Worm (Caenorhabditis elegans): ENCODE results near the gene lin-37.

The lin-37 gene

ce11 chrIII:7063061-7063460 is 9.3 kb downstream of the lin-37 start:
- TF ChIP-seq mep-1 (tag; optimal IDR thresholded peaks at IDR 0.05) (no peak), pha-4 (tag; optimal IDR thresholded peaks at IDR 0.05) (no peak), mls-2 (tag; optimal IDR thresholded peaks at IDR 0.05) (no peak), drap-1 (GFP tag; optimal IDR thresholded peaks at IDR 0.05) (no peak), tbx-8 (GFP tag; optimal IDR thresholded peaks at IDR 0.05) (no peak), sem-2 (GFP tag; optimal IDR thresholded peaks at IDR 0.05) (no peak), unc-62 (GFP tag; optimal IDR thresholded peaks at IDR 0.05) (no peak), bed-3 (GFP tag; optimal IDR thresholded peaks at IDR 0.05) (no peak), ceh-43 (GFP tag; optimal IDR thresholded peaks at IDR 0.05) (no peak), ham-2 (GFP tag; optimal IDR thresholded peaks at IDR 0.05) (no peak), ces-1 (GFP tag; optimal IDR thresholded peaks at IDR 0.05) (no peak), elt-1 (tag; optimal IDR thresholded peaks at IDR 0.05; ENCODE audit: borderline replicate concordance, insufficient read depth) (no peak), lin-13 (tag; optimal IDR thresholded peaks at IDR 0.05) (no peak), flh-1 (GFP tag; optimal IDR thresholded peaks at IDR 0.05) (no peak), hlh-1 (tag; optimal IDR thresholded peaks at IDR 0.05) (no peak), elt-3 (tag; optimal IDR thresholded peaks at IDR 0.05) (no peak), blmp-1 (tag; optimal IDR thresholded peaks at IDR 0.05) (no peak), sptf-1 (tag; optimal IDR thresholded peaks at IDR 0.05) (no peak)

DNA sequence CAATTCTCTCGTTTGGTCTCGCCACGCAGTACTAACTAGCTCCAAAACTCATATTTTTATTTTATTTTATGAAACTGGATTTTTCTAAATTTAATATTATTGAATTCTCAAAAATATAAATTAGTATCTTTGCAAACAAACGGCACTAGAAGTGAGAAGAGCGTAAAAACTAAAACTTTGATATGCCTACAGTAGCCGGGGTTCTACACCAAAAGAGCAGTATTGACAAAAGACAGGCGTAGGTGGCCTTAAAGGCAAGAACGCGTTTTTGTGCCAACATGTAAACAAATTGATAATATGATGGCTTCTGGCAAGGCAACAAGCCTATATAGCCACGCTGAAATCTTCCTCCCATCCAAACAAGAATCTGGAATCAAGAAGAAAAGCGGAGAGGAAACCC is 9.8 kb downstream of the lin-37 start, which contains the start of gene R01H2.1:
R01H2.1 (plus strand) TSS at position 301 of the 400 bp plus-strand sequence.
- no peak for TF ChIP-seq M03D4.4 (tag; optimal IDR thresholded peaks at IDR 0.05)
- TF ChIP-seq mep-1 (tag; optimal IDR thresholded peaks at IDR 0.05), result no peak
- TF ChIP-seq elt-1 (tag; optimal IDR thresholded peaks at IDR 0.05; ENCODE audit: borderline replicate concordance, insufficient read depth), result no peak
- TF ChIP-seq drap-1 (GFP tag; optimal IDR thresholded peaks at IDR 0.05), result no peak
- no peak for TF ChIP-seq ceh-83 (GFP tag; optimal IDR thresholded peaks at IDR 0.05)
- TF ChIP-seq snpc-4 (tag; optimal IDR thresholded peaks at IDR 0.05), result no peak
- TF ChIP-seq nhr-76 (tag; optimal IDR thresholded peaks at IDR 0.05), result no peak
- TF ChIP-seq cnd-1 (tag; optimal IDR thresholded peaks at IDR 0.05), result no peak
- no peak for TF ChIP-seq unc-39 (tag; optimal IDR thresholded peaks at IDR 0.05)
- no peak for TF ChIP-seq sptf-1 (tag; optimal IDR thresholded peaks at IDR 0.05)
- no peak for TF ChIP-seq ztf-11 (tag; optimal IDR thresholded peaks at IDR 0.05)
- no peak for TF ChIP-seq nhr-28 (tag; optimal IDR thresholded peaks at IDR 0.05)
- no peak for TF ChIP-seq ceh-39 (tag; optimal IDR thresholded peaks at IDR 0.05)

DNA sequence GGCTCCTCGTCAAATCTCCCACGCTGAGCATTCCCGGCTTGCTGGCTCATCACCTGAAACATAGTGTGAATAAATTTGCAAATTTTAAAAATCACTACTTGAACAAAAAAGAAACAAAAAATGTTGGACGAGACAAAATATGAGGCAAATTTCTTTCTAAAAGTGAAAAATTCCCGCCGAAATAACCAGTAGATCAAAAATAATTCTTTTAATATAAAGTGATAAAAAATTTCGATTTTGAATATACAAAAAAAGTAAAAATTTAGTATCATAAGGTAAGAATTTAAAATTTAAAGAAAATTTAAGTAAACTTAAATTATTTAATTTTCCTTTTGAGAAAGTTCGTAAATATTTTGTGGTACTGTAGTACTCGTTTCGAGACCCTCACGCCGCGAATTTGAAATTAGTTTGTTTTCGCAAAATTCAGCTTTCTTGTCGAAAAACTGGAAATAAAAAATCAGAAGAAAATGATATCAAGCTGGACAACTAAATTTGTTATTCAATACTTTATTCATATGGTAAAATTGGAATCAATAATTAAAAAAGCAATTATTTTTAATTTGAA is 11.7 kb downstream of the lin-37 start, which contains the start of gene egg-2:
egg-2 (minus strand) TSS at position 53 of the 565 bp plus-strand sequence.
- TF ChIP-seq lin-32 (GFP tag; optimal IDR thresholded peaks at IDR 0.05), result no peak
- no peak for TF ChIP-seq nhr-2 (tag; optimal IDR thresholded peaks at IDR 0.05)
- no peak for TF ChIP-seq elt-3 (tag; optimal IDR thresholded peaks at IDR 0.05)
- no peak for TF ChIP-seq ztf-11 (tag; optimal IDR thresholded peaks at IDR 0.05)
- no peak for TF ChIP-seq mls-2 (tag; optimal IDR thresholded peaks at IDR 0.05)
- no peak for TF ChIP-seq ces-1 (GFP tag; optimal IDR thresholded peaks at IDR 0.05)
- TF ChIP-seq zip-8 (tag; optimal IDR thresholded peaks at IDR 0.05), result no peak
- no peak for TF ChIP-seq nhr-237 (tag; optimal IDR thresholded peaks at IDR 0.05)
- no peak for TF ChIP-seq flh-1 (GFP tag; optimal IDR thresholded peaks at IDR 0.05)
- no peak for TF ChIP-seq mep-1 (tag; optimal IDR thresholded peaks at IDR 0.05)
- no peak for TF ChIP-seq drap-1 (GFP tag; optimal IDR thresholded peaks at IDR 0.05)
- TF ChIP-seq unc-62 (GFP tag; optimal IDR thresholded peaks at IDR 0.05), result no peak
- TF ChIP-seq lin-13 (tag; optimal IDR thresholded peaks at IDR 0.05), result no peak
- no peak for TF ChIP-seq ceh-83 (GFP tag; optimal IDR thresholded peaks at IDR 0.05)
- no peak for TF ChIP-seq elt-1 (tag; optimal IDR thresholded peaks at IDR 0.05; ENCODE audit: borderline replicate concordance, insufficient read depth)
- TF ChIP-seq ceh-43 (GFP tag; optimal IDR thresholded peaks at IDR 0.05), result no peak
- TF ChIP-seq nhr-28 (tag; optimal IDR thresholded peaks at IDR 0.05), result no peak

ce11 chrIII:7056241-7056640 is 16.1 kb downstream of the lin-37 start, which contains the start of gene R01H2.2:
Gene R01H2.2 (plus strand): TSS chrIII:7056541.
- TF ChIP-seq nhr-2 (tag; optimal IDR thresholded peaks at IDR 0.05) (no peak), mep-1 (tag; optimal IDR thresholded peaks at IDR 0.05) (no peak), blmp-1 (tag; optimal IDR thresholded peaks at IDR 0.05) (no peak), unc-62 (GFP tag; optimal IDR thresholded peaks at IDR 0.05) (no peak), nhr-28 (tag; optimal IDR thresholded peaks at IDR 0.05) (no peak), sptf-1 (tag; optimal IDR thresholded peaks at IDR 0.05) (no peak), mls-2 (tag; optimal IDR thresholded peaks at IDR 0.05) (no peak), ceh-43 (GFP tag; optimal IDR thresholded peaks at IDR 0.05) (no peak), unc-120 (tag; optimal IDR thresholded peaks at IDR 0.05; ENCODE audit: poor library complexity, severe bottlenecking) (no peak), ceh-39 (tag; optimal IDR thresholded peaks at IDR 0.05) (no peak), ces-1 (GFP tag; optimal IDR thresholded peaks at IDR 0.05) (no peak)

Data from whole organism, mixed stage, embryonic.